Worm (Caenorhabditis elegans): Measurements from ENCODE around the gene Y32G9A.3.

- TF ChIP-seq ref-1 (GFP tag; conservative IDR thresholded peaks at IDR 0.05) (no peak), ztf-23 (GFP tag; IDR thresholded peaks at IDR 0.05) (no peak), tab-1 (GFP tag; IDR thresholded peaks at IDR 0.05) (no peak), cog-1 (tag; optimal IDR thresholded peaks at IDR 0.05) (no peak), flt-1 (GFP tag; IDR thresholded peaks at IDR 0.05) (no peak), T22C8.4 (GFP tag; IDR thresholded peaks at IDR 0.05) (no peak), med-1 (GFP tag; optimal IDR thresholded peaks at IDR 0.05; ENCODE audit: insufficient read depth) (no peak), ztf-29 (GFP tag; IDR thresholded peaks at IDR 0.05) (no peak)
Measured at ce11 chrV:1945875-1946274, 34.7 kb downstream of the Y32G9A.3 start.

All from whole organism, midembryonic.